Worm (Caenorhabditis elegans) whole organism, L1 larva: ENCODE measurements around the gene F26D2.10.

Experiments
- aly-2 ChIP-seq: fragments of 150-350 bp; optimal IDR thresholded peaks from 2 replicates; lab custom pipeline; 2014; ENCODE audit warnings: missing biosample characterization, missing genetic modification characterization
- ceh-88 ChIP-seq: fragments of 200-800 bp; sonication (Bioruptor generic); IDR thresholded peaks from 2 replicates; pipeline ENCODE4 v1.3.6; 2022; ENCODE audit warnings: missing genetic modification characterization, missing compliant biosample characterization
- pqm-1 ChIP-seq: sonication (generic microtip); optimal IDR thresholded peaks from 3 replicates; lab custom pipeline; 2017; ENCODE audit warnings: missing biosample characterization, missing genetic modification characterization
- sox-4 ChIP-seq: sonication (generic microtip); optimal IDR thresholded peaks from 2 replicates; lab custom pipeline; 2016; ENCODE audit warnings: missing genetic modification characterization, missing compliant biosample characterization

DNA sequence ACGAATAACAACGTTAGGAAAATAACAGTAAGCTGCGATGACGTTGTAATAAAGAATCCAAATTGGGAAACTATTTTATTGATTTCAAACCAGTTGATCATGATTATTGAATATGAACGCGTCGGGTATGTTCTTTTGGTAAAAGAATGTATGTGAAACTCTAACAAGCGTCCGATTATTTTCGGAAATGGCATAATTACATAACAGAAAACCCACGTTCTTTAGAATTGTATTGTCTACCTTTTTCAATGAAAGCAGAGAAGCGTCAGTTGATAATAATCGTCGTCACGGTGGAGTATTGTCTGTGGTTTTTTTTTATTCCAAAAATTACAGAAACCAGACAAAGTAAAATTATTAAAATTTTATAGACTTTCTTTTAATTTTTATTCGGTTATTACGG, 25.7 kb upstream of the F26D2.10 start, which contains the start of gene str-14:
- TF ChIP-seq aly-2 (tag; lab: Kevin White, UChicago) (no peak), ceh-88 (GFP tag; lab: Robert Waterston, UW) (no peak), pqm-1 (tag; lab: Kevin White, UChicago) (no peak), sox-4 (no peak)
